Worm (Caenorhabditis elegans) whole organism, L3 larva: ENCODE data around the gene lap-1.
A peak's percentile ranks its signal among the peaks of the same experiment; 100 is the strongest.

Source experiments
- R02D3.7 ChIP-seq: fragments of 150-350 bp; optimal IDR thresholded peaks from 2 replicates; lab custom pipeline; 2014; ENCODE audit warnings: missing biosample characterization, missing genetic modification characterization
- ZK546.5 ChIP-seq: sonication (generic microtip); optimal IDR thresholded peaks from 2 replicates; lab custom pipeline; 2017; ENCODE audit warnings: missing biosample characterization, missing genetic modification characterization
- aly-2 ChIP-seq: fragments of 150-350 bp; optimal IDR thresholded peaks from 2 replicates; lab custom pipeline; 2014; ENCODE audit warnings: missing biosample characterization, missing genetic modification characterization
- ama-1 ChIP-seq: fragments of 150-350 bp; optimal IDR thresholded peaks from 2 replicates; lab custom pipeline; 2018
- ceh-16 ChIP-seq: sonication (generic microtip); optimal IDR thresholded peaks from 2 replicates; lab custom pipeline; 2017; ENCODE audit warnings: missing biosample characterization, missing genetic modification characterization
- ceh-28 ChIP-seq: fragments of 150-350 bp; optimal IDR thresholded peaks from 2 replicates; lab custom pipeline; 2014; ENCODE audit warnings: missing biosample characterization, missing genetic modification reagents, missing genetic modification characterization
- ceh-82 ChIP-seq: fragments of 150-350 bp; optimal IDR thresholded peaks from 2 replicates; lab custom pipeline; 2014; ENCODE audit warnings: missing biosample characterization, missing genetic modification characterization
- ceh-9 ChIP-seq: sonication (generic microtip); optimal IDR thresholded peaks from 2 replicates; lab custom pipeline; 2018; ENCODE audit warnings: missing biosample characterization, missing genetic modification characterization
- daf-12 ChIP-seq: fragments of 150-350 bp; optimal IDR thresholded peaks from 2 replicates; lab custom pipeline; 2014; ENCODE audit warnings: missing biosample characterization, missing genetic modification reagents, missing genetic modification characterization
- egl-27 ChIP-seq: sonication (generic microtip); optimal IDR thresholded peaks from 4 replicates; lab custom pipeline; 2017; ENCODE audit warnings: missing biosample characterization, missing genetic modification reagents, missing genetic modification characterization
- egl-5 ChIP-seq: fragments of 150-350 bp; optimal IDR thresholded peaks from 2 replicates; lab custom pipeline; 2017; ENCODE audit warnings: missing biosample characterization, missing genetic modification reagents, missing genetic modification characterization, inconsistent platforms
- elt-1 ChIP-seq: fragments of 150-350 bp; optimal IDR thresholded peaks from 2 replicates; lab custom pipeline; 2014; ENCODE audit warnings: missing biosample characterization, missing genetic modification characterization
- elt-2 ChIP-seq: sonication (generic microtip); optimal IDR thresholded peaks from 2 replicates; lab custom pipeline; 2016; ENCODE audit warnings: missing genetic modification reagents, mild to moderate bottlenecking, missing genetic modification characterization, missing compliant biosample characterization
- elt-3 ChIP-seq, 3 experiments: fragments of 150-350 bp in 1 of 3; sonication (generic microtip) in 2 of 3; optimal IDR thresholded peaks; 2 replicates in 2 of 3; 4 replicates in 1 of 3; lab custom pipeline; 2014 to 2017; ENCODE audit warnings: missing biosample characterization in 3 of 3, missing genetic modification characterization in 3 of 3
- eor-1 ChIP-seq, 2 experiments: fragments of 150-350 bp; optimal IDR thresholded peaks; 2 replicates each; lab custom pipeline; 2014 to 2018; ENCODE audit warnings: missing biosample characterization in 2 of 2, missing genetic modification characterization in 2 of 2
- fkh-10 ChIP-seq: sonication (generic microtip); optimal IDR thresholded peaks from 2 replicates; lab custom pipeline; 2017; ENCODE audit warnings: missing biosample characterization, missing genetic modification reagents, missing genetic modification characterization
- fkh-2 ChIP-seq: fragments of 150-350 bp; optimal IDR thresholded peaks from 2 replicates; lab custom pipeline; 2014; ENCODE audit warnings: missing biosample characterization, missing genetic modification reagents, missing genetic modification characterization
- fos-1 ChIP-seq: fragments of 150-350 bp; optimal IDR thresholded peaks from 2 replicates; lab custom pipeline; 2014; ENCODE audit warnings: missing biosample characterization, missing genetic modification characterization
- hmg-11 ChIP-seq: sonication (generic microtip); optimal IDR thresholded peaks from 2 replicates; lab custom pipeline; 2016; ENCODE audit warnings: missing genetic modification characterization, missing compliant biosample characterization
- jun-1 ChIP-seq: fragments of 150-350 bp; optimal IDR thresholded peaks from 2 replicates; lab custom pipeline; 2014; ENCODE audit warnings: missing biosample characterization, missing genetic modification reagents, missing genetic modification characterization
- lin-15B ChIP-seq: fragments of 150-350 bp; optimal IDR thresholded peaks from 2 replicates; lab custom pipeline; 2014; ENCODE audit warnings: missing biosample characterization, missing genetic modification characterization
- lin-39 ChIP-seq: fragments of 150-350 bp; optimal IDR thresholded peaks from 2 replicates; lab custom pipeline; 2018; ENCODE audit warnings: missing biosample characterization, missing genetic modification reagents, missing genetic modification characterization
- lsy-12 ChIP-seq: sonication (generic microtip); optimal IDR thresholded peaks from 2 replicates; lab custom pipeline; 2016; ENCODE audit warnings: mild to moderate bottlenecking, missing genetic modification characterization, missing compliant biosample characterization
- mdl-1 ChIP-seq: fragments of 150-350 bp; optimal IDR thresholded peaks from 2 replicates; lab custom pipeline; 2014; ENCODE audit warnings: missing biosample characterization, missing genetic modification characterization
- mml-1 ChIP-seq: fragments of 150-350 bp; sonication (generic microtip); optimal IDR thresholded peaks from 3 replicates; lab custom pipeline; 2014; ENCODE audit warnings: missing biosample characterization, missing genetic modification characterization
- nfya-1 ChIP-seq: sonication (generic microtip); optimal IDR thresholded peaks from 2 replicates; lab custom pipeline; 2017; ENCODE audit warnings: missing genetic modification characterization, mild to moderate bottlenecking, missing compliant biosample characterization, antibody characterized with exemption, moderate library complexity; ENCODE audit not compliant: insufficient read depth
- nhr-11 ChIP-seq: fragments of 150-350 bp; optimal IDR thresholded peaks from 2 replicates; lab custom pipeline; 2014; ENCODE audit warnings: missing biosample characterization, missing genetic modification characterization
- nhr-12 ChIP-seq: fragments of 150-350 bp; optimal IDR thresholded peaks from 2 replicates; lab custom pipeline; 2014; ENCODE audit warnings: missing biosample characterization, missing genetic modification characterization
- nhr-23 ChIP-seq: fragments of 150-350 bp; optimal IDR thresholded peaks from 2 replicates; lab custom pipeline; 2014; ENCODE audit warnings: missing biosample characterization, missing genetic modification reagents, missing genetic modification characterization
- nhr-237 ChIP-seq: fragments of 150-350 bp; optimal IDR thresholded peaks from 2 replicates; lab custom pipeline; 2014; ENCODE audit warnings: missing biosample characterization, missing genetic modification characterization
- nhr-25 ChIP-seq: sonication (generic microtip); optimal IDR thresholded peaks from 2 replicates; lab custom pipeline; 2017; ENCODE audit warnings: missing biosample characterization, missing genetic modification characterization
- nhr-28 ChIP-seq: fragments of 150-350 bp; optimal IDR thresholded peaks from 2 replicates; lab custom pipeline; 2014; ENCODE audit warnings: missing biosample characterization, missing genetic modification characterization
- nhr-43 ChIP-seq: sonication (generic microtip); optimal IDR thresholded peaks from 2 replicates; lab custom pipeline; 2016; ENCODE audit warnings: mild to moderate bottlenecking, missing genetic modification characterization, missing compliant biosample characterization; ENCODE audit not compliant: poor library complexity, severe bottlenecking
- nhr-67 ChIP-seq: fragments of 150-350 bp; optimal IDR thresholded peaks from 2 replicates; lab custom pipeline; 2014; ENCODE audit warnings: missing biosample characterization, missing genetic modification characterization
- nhr-76 ChIP-seq: fragments of 150-350 bp; sonication (generic microtip); optimal IDR thresholded peaks from 5 replicates; lab custom pipeline; 2014; ENCODE audit warnings: missing biosample characterization, missing genetic modification characterization
- nhr-77 ChIP-seq: fragments of 150-350 bp; optimal IDR thresholded peaks from 2 replicates; lab custom pipeline; 2014; ENCODE audit warnings: missing biosample characterization, missing genetic modification characterization
- pha-4 ChIP-seq: fragments of 150-350 bp; optimal IDR thresholded peaks from 2 replicates; lab custom pipeline; 2014; ENCODE audit warnings: missing biosample characterization, missing genetic modification reagents, missing genetic modification characterization
- pqm-1 ChIP-seq: fragments of 150-350 bp; optimal IDR thresholded peaks from 2 replicates; lab custom pipeline; 2017; ENCODE audit warnings: missing biosample characterization, missing genetic modification characterization, inconsistent platforms
- sea-2 ChIP-seq: fragments of 150-350 bp; sonication (generic microtip); optimal IDR thresholded peaks from 4 replicates; lab custom pipeline; 2014; ENCODE audit warnings: missing biosample characterization, missing genetic modification reagents, missing genetic modification characterization
- skn-1 ChIP-seq: fragments of 150-350 bp; optimal IDR thresholded peaks from 2 replicates; lab custom pipeline; 2014; ENCODE audit warnings: missing biosample characterization, missing genetic modification characterization
- snpc-4 ChIP-seq: fragments of 150-350 bp; optimal IDR thresholded peaks from 2 replicates; lab custom pipeline; 2014; ENCODE audit warnings: missing biosample characterization, missing genetic modification characterization
- tbx-2 ChIP-seq: sonication (generic microtip); optimal IDR thresholded peaks from 2 replicates; lab custom pipeline; 2016; ENCODE audit warnings: mild to moderate bottlenecking, missing genetic modification characterization, missing compliant biosample characterization
- unc-39 ChIP-seq: sonication (generic microtip); optimal IDR thresholded peaks from 4 replicates; lab custom pipeline; 2017; ENCODE audit warnings: missing biosample characterization, missing genetic modification characterization
- unc-62 ChIP-seq: fragments of 150-350 bp; sonication (generic microtip); optimal IDR thresholded peaks from 4 replicates; lab custom pipeline; 2014; ENCODE audit warnings: missing biosample characterization, missing genetic modification reagents, missing genetic modification characterization
- zag-1 ChIP-seq: fragments of 150-350 bp; optimal IDR thresholded peaks from 2 replicates; lab custom pipeline; 2014; ENCODE audit warnings: missing biosample characterization, missing genetic modification characterization
- ztf-11 ChIP-seq: fragments of 150-350 bp; optimal IDR thresholded peaks from 2 replicates; lab custom pipeline; 2014; ENCODE audit warnings: missing biosample characterization, missing genetic modification characterization
- ztf-4 ChIP-seq: fragments of 150-350 bp; optimal IDR thresholded peaks from 2 replicates; lab custom pipeline; 2014; ENCODE audit warnings: missing biosample characterization, missing genetic modification characterization

lap-1 gene

DNA sequence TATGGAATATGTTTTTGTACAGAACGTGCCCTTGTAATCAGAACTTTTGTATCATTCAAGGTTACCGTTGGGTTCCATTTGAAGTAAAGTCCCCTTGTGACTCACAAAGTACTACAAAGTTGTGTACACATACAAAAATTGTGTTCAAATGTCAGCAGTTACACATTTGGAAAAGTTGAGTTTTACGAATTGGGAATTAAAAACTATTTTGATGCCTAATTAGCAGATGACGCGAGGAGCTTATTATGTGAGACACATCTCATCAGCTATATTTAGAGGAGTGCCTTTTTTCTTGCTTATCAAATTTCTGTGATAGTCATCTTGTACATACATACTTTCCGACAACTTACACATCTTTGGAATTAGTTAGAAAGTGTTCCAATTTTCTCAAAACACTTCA lies 11.8 kb upstream of the lap-1 start:
- TF ChIP-seq pha-4 (peak; percentile 32), egl-27 (no peak), mml-1 (tag; lab: Kevin White, UChicago) (no peak), egl-5 (no peak), nhr-11 (no peak), elt-1 (no peak), daf-12 (tag; lab: Kevin White, UChicago) (no peak), ztf-11 (tag; lab: Kevin White, UChicago) (no peak), mdl-1 (tag; lab: Kevin White, UChicago) (no peak)
- TF ChIP-seq, all 47 proteins: peak for 1

- TF ChIP-seq nhr-76 (tag; lab: Kevin White, UChicago), result no peak
- TF ChIP-seq fkh-10 (GFP tag; lab: Kevin White, UChicago), result peak; percentile 75
- TF ChIP-seq egl-5, result peak; percentile 60
- no peak for TF ChIP-seq fos-1 (tag; lab: Kevin White, UChicago)
- no peak for TF ChIP-seq jun-1 (tag; lab: Kevin White, UChicago)
- TF ChIP-seq nhr-23 (tag; lab: Kevin White, UChicago), result peak; percentile 78
- TF ChIP-seq ama-1, result no peak
- TF ChIP-seq pha-4, result peak; percentile 82
- no peak for TF ChIP-seq unc-39 (tag; lab: Kevin White, UChicago)
- TF ChIP-seq ztf-4 (tag; lab: Kevin White, UChicago), result no peak
- TF ChIP-seq pqm-1 (tag; lab: Kevin White, UChicago), result peak; percentile 66
- TF ChIP-seq R02D3.7 (tag; lab: Kevin White, UChicago), result peak; percentile 23
- peak; percentile 14 for TF ChIP-seq nhr-43 (tag; lab: Kevin White, UChicago)
- peak; percentile 83 for TF ChIP-seq nhr-25 (tag; lab: Kevin White, UChicago)
- TF ChIP-seq nhr-67 (tag; lab: Kevin White, UChicago), result no peak
- no peak for TF ChIP-seq sea-2 (GFP tag; lab: Kevin White, UChicago)
- peak; percentile 70 for TF ChIP-seq unc-62 (GFP tag; lab: Kevin White, UChicago)
- TF ChIP-seq mml-1 (tag; lab: Kevin White, UChicago), result no peak
- peak; percentile 85 for TF ChIP-seq lsy-12
- no peak for TF ChIP-seq ceh-9 (tag; lab: Kevin White, UChicago)
- TF ChIP-seq aly-2 (tag; lab: Kevin White, UChicago), result no peak
- TF ChIP-seq nhr-237 (tag; lab: Kevin White, UChicago), result no peak
- no peak for TF ChIP-seq ceh-16 (tag; lab: Kevin White, UChicago)
- TF ChIP-seq lin-15B (tag; lab: Kevin White, UChicago), result peak; percentile 88
- TF ChIP-seq nhr-77 (tag; lab: Kevin White, UChicago), result no peak
- TF ChIP-seq nhr-28, result no peak
- TF ChIP-seq hmg-11 (tag; lab: Kevin White, UChicago), result peak; percentile 80
- TF ChIP-seq ceh-28 (tag; lab: Kevin White, UChicago), result peak; percentile 59
- peak; percentile 55 for TF ChIP-seq elt-1
- no peak for TF ChIP-seq tbx-2
- no peak for TF ChIP-seq nhr-12
- no peak for TF ChIP-seq elt-3 (tag; optimal IDR thresholded peaks at IDR 0.05; lab: Kevin White, UChicago)
- no peak for TF ChIP-seq daf-12 (tag; lab: Kevin White, UChicago)
- peak; percentile 65 for TF ChIP-seq elt-2
- TF ChIP-seq skn-1 (tag; lab: Kevin White, UChicago), result peak; percentile 35
- no peak for TF ChIP-seq ZK546.5 (tag; lab: Kevin White, UChicago)
- peak; percentile 99 for TF ChIP-seq nfya-1 (tag; lab: Kevin White, UChicago)
- TF ChIP-seq zag-1 (tag; lab: Kevin White, UChicago), result no peak
- no peak for TF ChIP-seq mdl-1 (tag; lab: Kevin White, UChicago)
- TF ChIP-seq ceh-82, result no peak
- TF ChIP-seq lin-39 (tag; lab: Kevin White, UChicago), result peak; percentile 77
- no peak for TF ChIP-seq nhr-11
- no peak for TF ChIP-seq ztf-11 (tag; lab: Kevin White, UChicago)
- no peak for TF ChIP-seq fkh-2
- TF ChIP-seq eor-1 (tag; optimal IDR thresholded peaks at IDR 0.05; lab: Kevin White, UChicago), result no peak
- TF ChIP-seq egl-27, result no peak
- TF ChIP-seq snpc-4 (tag; lab: Kevin White, UChicago), result peak; percentile 82
Measured at ce11 chrIII:8411976-8412375, 10.2 kb upstream of the lap-1 start.
